Worm (Caenorhabditis elegans) whole organism, young adult: ENCODE results near the gene K12B6.4.

Experiments
- B0035.1 ChIP-seq: sonication (generic microtip); optimal IDR thresholded peaks from 2 replicates; lab custom pipeline; 2016; ENCODE audit warnings: missing genetic modification characterization, mild to moderate bottlenecking, missing compliant biosample characterization, missing genotype, missing genetic modification reagents
- B0261.1 ChIP-seq: sonication (generic microtip); optimal IDR thresholded peaks from 2 replicates; lab custom pipeline; 2016; ENCODE audit warnings: mild to moderate bottlenecking, missing genetic modification characterization, moderate library complexity, missing compliant biosample characterization
- B0336.3 ChIP-seq: fragments of 200-800 bp; sonication (Bioruptor generic); IDR thresholded peaks from 2 replicates; pipeline ENCODE4 v1.3.6; 2022; ENCODE audit warnings: missing genetic modification characterization, missing compliant biosample characterization
- C06A6.2 ChIP-seq: fragments of 200-800 bp; sonication (Bioruptor generic); conservative IDR thresholded peaks from 2 replicates; pipeline ENCODE4 v1.3.6; 2022; ENCODE audit warnings: missing genetic modification characterization, missing compliant biosample characterization
- F10E7.11 ChIP-seq: sonication (generic microtip); optimal IDR thresholded peaks from 2 replicates; lab custom pipeline; 2017; ENCODE audit warnings: mild to moderate bottlenecking, missing genetic modification characterization, moderate library complexity, missing compliant biosample characterization
- F37B4.10 ChIP-seq: fragments of 200-800 bp; sonication (Bioruptor generic); IDR thresholded peaks from 2 replicates; pipeline ENCODE4 v1.3.6; 2022; ENCODE audit warnings: missing genetic modification characterization, missing compliant biosample characterization
- F49E8.2 ChIP-seq: sonication (generic microtip); optimal IDR thresholded peaks from 3 replicates; lab custom pipeline; 2017; ENCODE audit warnings: missing genetic modification characterization, mild to moderate bottlenecking, missing compliant biosample characterization, antibody characterized with exemption, moderate library complexity; ENCODE audit not compliant: insufficient read depth
- Y53F4B.3 ChIP-seq: fragments of 200-800 bp; sonication (Bioruptor generic); IDR thresholded peaks from 2 replicates; pipeline ENCODE4 v1.3.6; 2022; ENCODE audit warnings: missing genetic modification reagents, missing genetic modification characterization, missing compliant biosample characterization
- akir-1 ChIP-seq: fragments of 200-800 bp; sonication (Bioruptor generic); optimal IDR thresholded peaks from 2 replicates; lab custom pipeline; 2018; ENCODE audit warnings: mild to moderate bottlenecking, missing genetic modification characterization, moderate library complexity, missing compliant biosample characterization
- aptf-2 ChIP-seq: fragments of 200-800 bp; sonication (Bioruptor generic); conservative IDR thresholded peaks from 2 replicates; pipeline ENCODE4 v1.3.6; 2022; ENCODE audit warnings: missing genetic modification reagents, missing genetic modification characterization, missing compliant biosample characterization
- atf-7 ChIP-seq: sonication (generic microtip); optimal IDR thresholded peaks from 2 replicates; lab custom pipeline; 2017; ENCODE audit warnings: mild to moderate bottlenecking, missing genetic modification characterization, missing compliant biosample characterization
- bed-1 ChIP-seq: fragments of 200-800 bp; sonication (Bioruptor generic); IDR thresholded peaks from 2 replicates; pipeline ENCODE4 v1.3.6; 2022; ENCODE audit warnings: missing genetic modification reagents, missing genetic modification characterization, missing compliant biosample characterization
- cebp-1 ChIP-seq, 2 experiments: fragments of 200-800 bp in 1 of 2; sonication (Bioruptor generic) in 1 of 2; sonication (generic microtip) in 1 of 2; IDR thresholded peaks in 1 of 2; optimal IDR thresholded peaks in 1 of 2; 2 replicates each; pipeline versions ENCODE4 v1.3.6 to Lab custom; 2017 to 2022; ENCODE audit warnings: missing compliant biosample characterization in 2 of 2, missing genetic modification characterization in 2 of 2, mild to moderate bottlenecking in 1 of 2, missing genetic modification reagents in 1 of 2, moderate library complexity in 1 of 2
- cebp-2 ChIP-seq: fragments of 200-800 bp; sonication (Bioruptor generic); IDR thresholded peaks from 2 replicates; pipeline ENCODE4 v1.3.6; 2022; ENCODE audit warnings: missing genetic modification characterization, missing compliant biosample characterization
- ceh-27 ChIP-seq: fragments of 200-800 bp; sonication (Bioruptor generic); optimal IDR thresholded peaks from 2 replicates; lab custom pipeline; 2018; ENCODE audit warnings: mild to moderate bottlenecking, missing genetic modification characterization, moderate library complexity, missing compliant biosample characterization
- ceh-79 ChIP-seq: sonication (generic microtip); optimal IDR thresholded peaks from 2 replicates; lab custom pipeline; 2017; ENCODE audit warnings: mild to moderate bottlenecking, missing genetic modification characterization, missing compliant biosample characterization
- dpl-1 ChIP-seq: fragments of 150-350 bp; optimal IDR thresholded peaks from 2 replicates; lab custom pipeline; 2014; ENCODE audit warnings: missing biosample characterization, missing genetic modification reagents, missing genetic modification characterization
- efl-1 ChIP-seq: fragments of 150-350 bp; optimal IDR thresholded peaks from 2 replicates; lab custom pipeline; 2014; ENCODE audit warnings: missing biosample characterization, missing genetic modification reagents, missing genetic modification characterization
- ekl-4 ChIP-seq: fragments of 200-800 bp; sonication (Bioruptor generic); IDR thresholded peaks from 2 replicates; pipeline ENCODE4 v1.3.6; 2022; ENCODE audit warnings: missing genetic modification reagents, missing genetic modification characterization, missing compliant biosample characterization
- ets-4 ChIP-seq: fragments of 200-800 bp; sonication (Bioruptor generic); optimal IDR thresholded peaks from 2 replicates; lab custom pipeline; 2018; ENCODE audit warnings: mild to moderate bottlenecking, missing genetic modification characterization, missing compliant biosample characterization
- hlh-26 ChIP-seq: fragments of 200-800 bp; sonication (Bioruptor generic); conservative IDR thresholded peaks from 2 replicates; pipeline ENCODE4 v1.3.6; 2022; ENCODE audit warnings: missing genetic modification reagents, missing genetic modification characterization, missing compliant biosample characterization
- hmg-1.2 ChIP-seq: fragments of 200-800 bp; sonication (Bioruptor generic); IDR thresholded peaks from 2 replicates; pipeline ENCODE4 v1.3.6; 2022; ENCODE audit warnings: missing genetic modification reagents, missing genetic modification characterization, missing compliant biosample characterization
- let-607 ChIP-seq, 2 experiments: fragments of 200-800 bp in 1 of 2; sonication (Bioruptor generic) in 1 of 2; sonication (generic microtip) in 1 of 2; optimal IDR thresholded peaks; 2 replicates each; lab custom pipeline; 2016 to 2018; ENCODE audit warnings: mild to moderate bottlenecking in 2 of 2, missing compliant biosample characterization in 2 of 2, missing genetic modification characterization in 2 of 2, moderate library complexity in 2 of 2, missing genotype in 1 of 2
- lin-40 ChIP-seq: sonication (generic microtip); optimal IDR thresholded peaks from 2 replicates; lab custom pipeline; 2016; ENCODE audit warnings: missing genetic modification characterization, mild to moderate bottlenecking, missing compliant biosample characterization, missing genotype, missing genetic modification reagents
- madf-10 ChIP-seq: sonication (generic microtip); optimal IDR thresholded peaks from 2 replicates; lab custom pipeline; 2016; ENCODE audit warnings: mild to moderate bottlenecking, missing genetic modification characterization, missing compliant biosample characterization
- madf-8 ChIP-seq: fragments of 200-800 bp; sonication (Bioruptor generic); conservative IDR thresholded peaks from 2 replicates; pipeline ENCODE4 v1.3.6; 2022; ENCODE audit warnings: missing genetic modification reagents, missing genetic modification characterization, missing compliant biosample characterization
- mcd-1 ChIP-seq: fragments of 200-800 bp; sonication (Bioruptor generic); IDR thresholded peaks from 2 replicates; pipeline ENCODE4 v1.3.6; 2022; ENCODE audit warnings: missing genetic modification reagents, missing genetic modification characterization, missing compliant biosample characterization
- mes-4 ChIP-seq: sonication (generic microtip); optimal IDR thresholded peaks from 2 replicates; lab custom pipeline; 2016; ENCODE audit warnings: missing genotype, missing genetic modification characterization, missing compliant biosample characterization
- nfya-1 ChIP-seq: sonication (generic microtip); optimal IDR thresholded peaks from 2 replicates; lab custom pipeline; 2017; ENCODE audit warnings: antibody characterized with exemption, missing compliant biosample characterization, missing genetic modification characterization, borderline replicate concordance; ENCODE audit not compliant: insufficient read depth
- nhr-80 ChIP-seq: sonication (generic microtip); optimal IDR thresholded peaks from 2 replicates; lab custom pipeline; 2016; ENCODE audit warnings: missing genetic modification characterization, missing compliant biosample characterization
- pha-4 ChIP-seq: fragments of 150-350 bp; sonication (generic microtip); optimal IDR thresholded peaks from 2 replicates; lab custom pipeline; 2014; ENCODE audit warnings: missing biosample characterization, missing genetic modification reagents, missing genetic modification characterization
- rpc-1 ChIP-seq, 2 experiments: fragments of 150-350 bp in 1 of 2; sonication (generic microtip) in 1 of 2; optimal IDR thresholded peaks; 2 replicates each; lab custom pipeline; 2014 to 2018; ENCODE audit warnings: missing biosample characterization in 1 of 2, missing genetic modification characterization in 1 of 2, missing genetic modification reagents in 1 of 2, missing genotype in 1 of 2
- sdz-38 ChIP-seq: sonication (generic microtip); optimal IDR thresholded peaks from 2 replicates; lab custom pipeline; 2016; ENCODE audit warnings: missing genotype, missing genetic modification characterization, missing compliant biosample characterization
- snpc-4 ChIP-seq, 5 experiments: fragments of 150-350 bp in 1 of 5; sonication (generic microtip) in 4 of 5; optimal IDR thresholded peaks; 2 replicates each; lab custom pipeline; 2014 to 2018; ENCODE audit warnings: missing genetic modification characterization in 5 of 5, missing biosample characterization in 3 of 5, antibody characterized with exemption in 2 of 5, mild to moderate bottlenecking in 2 of 5, missing compliant biosample characterization in 2 of 5, missing genotype in 2 of 5, moderate library complexity in 2 of 5, missing genetic modification reagents in 1 of 5
- somi-1 ChIP-seq: fragments of 200-800 bp; sonication (Bioruptor generic); optimal IDR thresholded peaks from 2 replicates; lab custom pipeline; 2018; ENCODE audit warnings: mild to moderate bottlenecking, missing genetic modification characterization, missing compliant biosample characterization
- sptf-2 ChIP-seq: fragments of 200-800 bp; sonication (Bioruptor generic); optimal IDR thresholded peaks from 2 replicates; lab custom pipeline; 2018; ENCODE audit warnings: mild to moderate bottlenecking, missing genetic modification characterization, missing compliant biosample characterization
- tbp1 ChIP-seq: fragments of 200-800 bp; sonication (Bioruptor generic); optimal IDR thresholded peaks from 2 replicates; lab custom pipeline; 2018; ENCODE audit warnings: mild to moderate bottlenecking, missing genetic modification characterization, missing compliant biosample characterization
- tlf-1 ChIP-seq: fragments of 200-800 bp; sonication (Bioruptor generic); optimal IDR thresholded peaks from 2 replicates; lab custom pipeline; 2018; ENCODE audit warnings: mild to moderate bottlenecking, missing genetic modification characterization, missing compliant biosample characterization
- xnd-1 ChIP-seq: sonication (generic microtip); optimal IDR thresholded peaks from 2 replicates; lab custom pipeline; 2016; ENCODE audit warnings: missing genotype, missing genetic modification reagents, missing genetic modification characterization, missing compliant biosample characterization
- ztf-22 ChIP-seq: fragments of 200-800 bp; sonication (Bioruptor generic); optimal IDR thresholded peaks from 2 replicates; lab custom pipeline; 2018; ENCODE audit warnings: mild to moderate bottlenecking, missing genetic modification characterization, moderate library complexity, missing compliant biosample characterization
- ztf-25 ChIP-seq: fragments of 200-800 bp; sonication (Bioruptor generic); IDR thresholded peaks from 2 replicates; pipeline ENCODE4 v1.3.6; 2022; ENCODE audit warnings: missing genetic modification reagents, missing genetic modification characterization, missing compliant biosample characterization
- ztf-26 ChIP-seq: sonication (generic microtip); optimal IDR thresholded peaks from 2 replicates; lab custom pipeline; 2017; ENCODE audit warnings: missing genetic modification characterization, missing compliant biosample characterization

K12B6.4 gene

ce11 chrV:6243260-6243659 lies 37.8 kb downstream of the K12B6.4 start (continued):
- TF ChIP-seq ekl-4 (GFP tag; lab: Robert Waterston, UW) (no peak), ztf-22 (GFP tag; lab: Kevin White, UChicago) (peak; percentile 76), nhr-80 (tag; lab: Kevin White, UChicago) (peak; percentile 93), efl-1 (no peak), snpc-4 (GFP tag; optimal IDR thresholded peaks at IDR 0.05; lab: Kevin White, UChicago) (no peak), snpc-4 (tag; optimal IDR thresholded peaks at IDR 0.05; lab: Kevin White, UChicago) (peak in 1 of 4 experiments; percentile 2), bed-1 (no peak), ceh-79 (tag; lab: Kevin White, UChicago) (no peak), cebp-1 (GFP tag; IDR thresholded peaks at IDR 0.05; lab: Robert Waterston, UW) (no peak), cebp-1 (tag; optimal IDR thresholded peaks at IDR 0.05; lab: Kevin White, UChicago) (peak; percentile 47), hmg-1.2 (GFP tag; lab: Robert Waterston, UW) (0 out of 2 replicates have a peak, but pooled peaks have one; percentile 7), B0261.1 (tag; lab: Kevin White, UChicago) (no peak), atf-7 (tag; lab: Kevin White, UChicago) (peak; percentile 46)

DNA sequence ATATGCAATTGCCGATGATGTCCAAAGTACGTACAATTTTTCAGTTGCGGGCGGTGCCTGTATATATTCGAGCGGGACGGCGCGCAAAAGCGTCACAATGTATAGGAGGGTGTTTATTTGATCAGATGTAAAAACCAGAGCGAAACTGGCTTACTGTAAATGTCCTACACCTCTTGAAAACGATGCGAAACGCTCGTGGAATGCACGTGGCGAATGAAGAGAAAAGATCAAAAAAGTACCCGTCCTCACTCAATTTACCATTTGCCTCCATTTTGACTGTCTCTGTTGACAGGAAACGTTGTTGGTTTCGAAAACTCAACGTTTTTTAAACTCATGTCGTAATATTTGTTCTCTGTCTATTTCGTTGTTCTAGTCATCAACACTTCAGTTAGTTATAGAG lies 40.3 kb downstream of the K12B6.4 start:
- TF ChIP-seq ceh-27, result peak; percentile 20
- no peak for TF ChIP-seq xnd-1 (tag; lab: Kevin White, UChicago)
- TF ChIP-seq ztf-26 (tag; lab: Kevin White, UChicago), result peak; percentile 38
- TF ChIP-seq madf-10 (tag; lab: Kevin White, UChicago), result peak; percentile 21
- peak; percentile 15 for TF ChIP-seq ztf-22 (GFP tag; lab: Kevin White, UChicago)
- TF ChIP-seq ets-4, result no peak
- TF ChIP-seq lin-40, result peak; percentile 48
- peak; percentile 57 for TF ChIP-seq nhr-80 (tag; lab: Kevin White, UChicago)
- no peak for TF ChIP-seq cebp-1 (GFP tag; IDR thresholded peaks at IDR 0.05; lab: Robert Waterston, UW)
- TF ChIP-seq cebp-1 (tag; optimal IDR thresholded peaks at IDR 0.05; lab: Kevin White, UChicago), result peak; percentile 67
- TF ChIP-seq mcd-1 (GFP tag; lab: Robert Waterston, UW), result peak; percentile 37; the same call in 1 of the 2 replicates
- 0 out of 2 replicates have a peak, but pooled peaks have one; percentile 27 for TF ChIP-seq B0336.3 (GFP tag; lab: Robert Waterston, UW)
- TF ChIP-seq somi-1, result peak; percentile 40
- peak; percentile 25 for TF ChIP-seq tbp1 (GFP tag; lab: Kevin White, UChicago)
- TF ChIP-seq aptf-2 (GFP tag; lab: Robert Waterston, UW), result no peak
- peak; percentile 29 for TF ChIP-seq atf-7 (tag; lab: Kevin White, UChicago)
- TF ChIP-seq dpl-1 (GFP tag; lab: Kevin White, UChicago), result no peak
- peak; percentile 88 for TF ChIP-seq pha-4 (tag; lab: Kevin White, UChicago)
- peak in 1 of 2 experiments; percentile 36 for TF ChIP-seq let-607 (tag; optimal IDR thresholded peaks at IDR 0.05; lab: Kevin White, UChicago)

- TF ChIP-seq hlh-26 (GFP tag; lab: Robert Waterston, UW) (no peak), F49E8.2 (no peak), rpc-1 (optimal IDR thresholded peaks at IDR 0.05; lab: Kevin White, UChicago) (no peak), rpc-1 (tag; optimal IDR thresholded peaks at IDR 0.05; lab: Kevin White, UChicago) (no peak), nfya-1 (tag; lab: Kevin White, UChicago) (no peak), mes-4 (tag; lab: Kevin White, UChicago) (no peak), C06A6.2 (GFP tag; lab: Robert Waterston, UW) (0 out of 2 replicates have a peak, but pooled peaks have one; percentile 10), Y53F4B.3 (GFP tag; lab: Robert Waterston, UW) (no peak), tlf-1 (GFP tag; lab: Kevin White, UChicago) (no peak), mcd-1 (GFP tag; lab: Robert Waterston, UW) (no peak), sptf-2 (GFP tag; lab: Kevin White, UChicago) (no peak), lin-40 (peak; percentile 62), cebp-2 (no peak), efl-1 (no peak), F10E7.11 (tag; lab: Kevin White, UChicago) (no peak), sdz-38 (tag; lab: Kevin White, UChicago) (no peak), akir-1 (no peak), ztf-25 (GFP tag; lab: Robert Waterston, UW) (no peak), ztf-26 (tag; lab: Kevin White, UChicago) (peak; percentile 26), madf-8 (GFP tag; lab: Robert Waterston, UW) (no peak), nhr-80 (tag; lab: Kevin White, UChicago) (peak; percentile 55), B0035.1 (tag; lab: Kevin White, UChicago) (no peak), F37B4.10 (GFP tag; lab: Robert Waterston, UW) (no peak)
Measured at ce11 chrV:6239855-6240254, 41.2 kb downstream of the K12B6.4 start.
